Worm (Caenorhabditis elegans) whole organism, midembryonic: ENCODE data around the gene ets-4.

Experiments
- T22C8.4 ChIP-seq: fragments of 200-800 bp; sonication (Bioruptor generic); IDR thresholded peaks from 2 replicates; pipeline ENCODE4 v1.3.6; 2022; ENCODE audit warnings: missing genetic modification characterization, missing compliant biosample characterization
- cog-1 ChIP-seq: sonication (generic microtip); optimal IDR thresholded peaks from 2 replicates; lab custom pipeline; 2016; ENCODE audit warnings: missing genetic modification characterization, missing compliant biosample characterization
- flt-1 ChIP-seq: fragments of 200-800 bp; sonication (Bioruptor generic); IDR thresholded peaks from 2 replicates; pipeline ENCODE4 v1.3.6; 2022; ENCODE audit warnings: missing genetic modification characterization, missing compliant biosample characterization
- klf-2 ChIP-seq: fragments of 200-800 bp; sonication (Bioruptor generic); conservative IDR thresholded peaks from 2 replicates; pipeline ENCODE4 v1.3.6; 2022; ENCODE audit warnings: missing genetic modification reagents, missing genetic modification characterization, missing compliant biosample characterization
- med-1 ChIP-seq: sonication (generic microtip); optimal IDR thresholded peaks from 2 replicates; lab custom pipeline; 2017; ENCODE audit warnings: missing genetic modification characterization, mild to moderate bottlenecking, missing compliant biosample characterization, antibody characterized with exemption, missing genetic modification reagents; ENCODE audit not compliant: insufficient read depth
- ref-1 ChIP-seq: fragments of 200-800 bp; sonication (Bioruptor generic); conservative IDR thresholded peaks from 2 replicates; pipeline ENCODE4 v1.3.6; 2022; ENCODE audit warnings: missing genetic modification reagents, missing genetic modification characterization, missing compliant biosample characterization
- ztf-23 ChIP-seq: fragments of 200-800 bp; sonication (Bioruptor generic); IDR thresholded peaks from 2 replicates; pipeline ENCODE4 v1.3.6; 2022; ENCODE audit warnings: missing genetic modification reagents, missing genetic modification characterization, missing compliant biosample characterization
- ztf-29 ChIP-seq: fragments of 200-800 bp; sonication (Bioruptor generic); IDR thresholded peaks from 2 replicates; pipeline ENCODE4 v1.3.6; 2022; ENCODE audit warnings: missing genetic modification reagents, missing genetic modification characterization, missing compliant biosample characterization

- no peak for TF ChIP-seq flt-1
- TF ChIP-seq ztf-23 (GFP tag; lab: Robert Waterston, UW): no peak
- no peak for TF ChIP-seq ztf-29 (GFP tag; lab: Robert Waterston, UW)
- TF ChIP-seq med-1: no peak
- TF ChIP-seq klf-2 (GFP tag; lab: Robert Waterston, UW): no peak
- no peak for TF ChIP-seq ref-1
- no peak for TF ChIP-seq T22C8.4 (GFP tag; lab: Robert Waterston, UW)
- TF ChIP-seq cog-1: no peak
Observed at ce11 chrX:6519473-6519872, 790 bp downstream of the ets-4 start.
